Worm (Caenorhabditis elegans) whole organism, L3 larva: ENCODE data around the gene msp-32.
"Not testable (repeated sequence)": the region's sequence is repeated elsewhere in the genome, so short reads cannot be mapped to it uniquely, and the experiment has no call there.

Source experiments
- R02D3.7 ChIP-seq: fragments of 150-350 bp; optimal IDR thresholded peaks from 2 replicates; lab custom pipeline; 2014; ENCODE audit warnings: missing biosample characterization, missing genetic modification characterization
- ZK546.5 ChIP-seq: sonication (generic microtip); optimal IDR thresholded peaks from 2 replicates; lab custom pipeline; 2017; ENCODE audit warnings: missing biosample characterization, missing genetic modification characterization
- aly-2 ChIP-seq: fragments of 150-350 bp; optimal IDR thresholded peaks from 2 replicates; lab custom pipeline; 2014; ENCODE audit warnings: missing biosample characterization, missing genetic modification characterization
- ama-1 ChIP-seq: fragments of 150-350 bp; optimal IDR thresholded peaks from 2 replicates; lab custom pipeline; 2018
- ceh-16 ChIP-seq: sonication (generic microtip); optimal IDR thresholded peaks from 2 replicates; lab custom pipeline; 2017; ENCODE audit warnings: missing biosample characterization, missing genetic modification characterization
- ceh-28 ChIP-seq: fragments of 150-350 bp; optimal IDR thresholded peaks from 2 replicates; lab custom pipeline; 2014; ENCODE audit warnings: missing biosample characterization, missing genetic modification reagents, missing genetic modification characterization
- ceh-82 ChIP-seq: fragments of 150-350 bp; optimal IDR thresholded peaks from 2 replicates; lab custom pipeline; 2014; ENCODE audit warnings: missing biosample characterization, missing genetic modification characterization
- ceh-9 ChIP-seq: sonication (generic microtip); optimal IDR thresholded peaks from 2 replicates; lab custom pipeline; 2018; ENCODE audit warnings: missing biosample characterization, missing genetic modification characterization
- daf-12 ChIP-seq: fragments of 150-350 bp; optimal IDR thresholded peaks from 2 replicates; lab custom pipeline; 2014; ENCODE audit warnings: missing biosample characterization, missing genetic modification reagents, missing genetic modification characterization
- egl-27 ChIP-seq: sonication (generic microtip); optimal IDR thresholded peaks from 4 replicates; lab custom pipeline; 2017; ENCODE audit warnings: missing biosample characterization, missing genetic modification reagents, missing genetic modification characterization
- egl-5 ChIP-seq: fragments of 150-350 bp; optimal IDR thresholded peaks from 2 replicates; lab custom pipeline; 2017; ENCODE audit warnings: missing biosample characterization, missing genetic modification reagents, missing genetic modification characterization, inconsistent platforms
- elt-1 ChIP-seq: fragments of 150-350 bp; optimal IDR thresholded peaks from 2 replicates; lab custom pipeline; 2014; ENCODE audit warnings: missing biosample characterization, missing genetic modification characterization
- elt-2 ChIP-seq: sonication (generic microtip); optimal IDR thresholded peaks from 2 replicates; lab custom pipeline; 2016; ENCODE audit warnings: missing genetic modification reagents, mild to moderate bottlenecking, missing genetic modification characterization, missing compliant biosample characterization
- elt-3 ChIP-seq, 3 experiments: fragments of 150-350 bp in 1 of 3; sonication (generic microtip) in 2 of 3; optimal IDR thresholded peaks; 2 replicates in 2 of 3; 4 replicates in 1 of 3; lab custom pipeline; 2014 to 2017; ENCODE audit warnings: missing biosample characterization in 3 of 3, missing genetic modification characterization in 3 of 3
- eor-1 ChIP-seq, 2 experiments: fragments of 150-350 bp; optimal IDR thresholded peaks; 2 replicates each; lab custom pipeline; 2014 to 2018; ENCODE audit warnings: missing biosample characterization in 2 of 2, missing genetic modification characterization in 2 of 2
- fkh-10 ChIP-seq: sonication (generic microtip); optimal IDR thresholded peaks from 2 replicates; lab custom pipeline; 2017; ENCODE audit warnings: missing biosample characterization, missing genetic modification reagents, missing genetic modification characterization
- fkh-2 ChIP-seq: fragments of 150-350 bp; optimal IDR thresholded peaks from 2 replicates; lab custom pipeline; 2014; ENCODE audit warnings: missing biosample characterization, missing genetic modification reagents, missing genetic modification characterization
- hmg-11 ChIP-seq: sonication (generic microtip); optimal IDR thresholded peaks from 2 replicates; lab custom pipeline; 2016; ENCODE audit warnings: missing genetic modification characterization, missing compliant biosample characterization
- jun-1 ChIP-seq: fragments of 150-350 bp; optimal IDR thresholded peaks from 2 replicates; lab custom pipeline; 2014; ENCODE audit warnings: missing biosample characterization, missing genetic modification reagents, missing genetic modification characterization
- lin-15B ChIP-seq: fragments of 150-350 bp; optimal IDR thresholded peaks from 2 replicates; lab custom pipeline; 2014; ENCODE audit warnings: missing biosample characterization, missing genetic modification characterization
- lin-39 ChIP-seq: fragments of 150-350 bp; optimal IDR thresholded peaks from 2 replicates; lab custom pipeline; 2018; ENCODE audit warnings: missing biosample characterization, missing genetic modification reagents, missing genetic modification characterization
- mdl-1 ChIP-seq: fragments of 150-350 bp; optimal IDR thresholded peaks from 2 replicates; lab custom pipeline; 2014; ENCODE audit warnings: missing biosample characterization, missing genetic modification characterization
- mml-1 ChIP-seq: fragments of 150-350 bp; sonication (generic microtip); optimal IDR thresholded peaks from 3 replicates; lab custom pipeline; 2014; ENCODE audit warnings: missing biosample characterization, missing genetic modification characterization
- nfya-1 ChIP-seq: sonication (generic microtip); optimal IDR thresholded peaks from 2 replicates; lab custom pipeline; 2017; ENCODE audit warnings: missing genetic modification characterization, mild to moderate bottlenecking, missing compliant biosample characterization, antibody characterized with exemption, moderate library complexity; ENCODE audit not compliant: insufficient read depth
- nhr-11 ChIP-seq: fragments of 150-350 bp; optimal IDR thresholded peaks from 2 replicates; lab custom pipeline; 2014; ENCODE audit warnings: missing biosample characterization, missing genetic modification characterization
- nhr-12 ChIP-seq: fragments of 150-350 bp; optimal IDR thresholded peaks from 2 replicates; lab custom pipeline; 2014; ENCODE audit warnings: missing biosample characterization, missing genetic modification characterization
- nhr-23 ChIP-seq: fragments of 150-350 bp; optimal IDR thresholded peaks from 2 replicates; lab custom pipeline; 2014; ENCODE audit warnings: missing biosample characterization, missing genetic modification reagents, missing genetic modification characterization
- nhr-237 ChIP-seq: fragments of 150-350 bp; optimal IDR thresholded peaks from 2 replicates; lab custom pipeline; 2014; ENCODE audit warnings: missing biosample characterization, missing genetic modification characterization
- nhr-25 ChIP-seq: sonication (generic microtip); optimal IDR thresholded peaks from 2 replicates; lab custom pipeline; 2017; ENCODE audit warnings: missing biosample characterization, missing genetic modification characterization
- nhr-28 ChIP-seq: fragments of 150-350 bp; optimal IDR thresholded peaks from 2 replicates; lab custom pipeline; 2014; ENCODE audit warnings: missing biosample characterization, missing genetic modification characterization
- nhr-43 ChIP-seq: sonication (generic microtip); optimal IDR thresholded peaks from 2 replicates; lab custom pipeline; 2016; ENCODE audit warnings: mild to moderate bottlenecking, missing genetic modification characterization, missing compliant biosample characterization; ENCODE audit not compliant: poor library complexity, severe bottlenecking
- nhr-67 ChIP-seq: fragments of 150-350 bp; optimal IDR thresholded peaks from 2 replicates; lab custom pipeline; 2014; ENCODE audit warnings: missing biosample characterization, missing genetic modification characterization
- nhr-76 ChIP-seq: fragments of 150-350 bp; sonication (generic microtip); optimal IDR thresholded peaks from 5 replicates; lab custom pipeline; 2014; ENCODE audit warnings: missing biosample characterization, missing genetic modification characterization
- nhr-77 ChIP-seq: fragments of 150-350 bp; optimal IDR thresholded peaks from 2 replicates; lab custom pipeline; 2014; ENCODE audit warnings: missing biosample characterization, missing genetic modification characterization
- pha-4 ChIP-seq: fragments of 150-350 bp; optimal IDR thresholded peaks from 2 replicates; lab custom pipeline; 2014; ENCODE audit warnings: missing biosample characterization, missing genetic modification reagents, missing genetic modification characterization
- pqm-1 ChIP-seq: fragments of 150-350 bp; optimal IDR thresholded peaks from 2 replicates; lab custom pipeline; 2017; ENCODE audit warnings: missing biosample characterization, missing genetic modification characterization, inconsistent platforms
- sea-2 ChIP-seq: fragments of 150-350 bp; sonication (generic microtip); optimal IDR thresholded peaks from 4 replicates; lab custom pipeline; 2014; ENCODE audit warnings: missing biosample characterization, missing genetic modification reagents, missing genetic modification characterization
- skn-1 ChIP-seq: fragments of 150-350 bp; optimal IDR thresholded peaks from 2 replicates; lab custom pipeline; 2014; ENCODE audit warnings: missing biosample characterization, missing genetic modification characterization
- snpc-4 ChIP-seq: fragments of 150-350 bp; optimal IDR thresholded peaks from 2 replicates; lab custom pipeline; 2014; ENCODE audit warnings: missing biosample characterization, missing genetic modification characterization
- tbx-2 ChIP-seq: sonication (generic microtip); optimal IDR thresholded peaks from 2 replicates; lab custom pipeline; 2016; ENCODE audit warnings: mild to moderate bottlenecking, missing genetic modification characterization, missing compliant biosample characterization
- unc-39 ChIP-seq: sonication (generic microtip); optimal IDR thresholded peaks from 4 replicates; lab custom pipeline; 2017; ENCODE audit warnings: missing biosample characterization, missing genetic modification characterization
- unc-62 ChIP-seq: fragments of 150-350 bp; sonication (generic microtip); optimal IDR thresholded peaks from 4 replicates; lab custom pipeline; 2014; ENCODE audit warnings: missing biosample characterization, missing genetic modification reagents, missing genetic modification characterization
- zag-1 ChIP-seq: fragments of 150-350 bp; optimal IDR thresholded peaks from 2 replicates; lab custom pipeline; 2014; ENCODE audit warnings: missing biosample characterization, missing genetic modification characterization
- ztf-11 ChIP-seq: fragments of 150-350 bp; optimal IDR thresholded peaks from 2 replicates; lab custom pipeline; 2014; ENCODE audit warnings: missing biosample characterization, missing genetic modification characterization
- ztf-4 ChIP-seq: fragments of 150-350 bp; optimal IDR thresholded peaks from 2 replicates; lab custom pipeline; 2014; ENCODE audit warnings: missing biosample characterization, missing genetic modification characterization

Gene msp-32

DNA sequence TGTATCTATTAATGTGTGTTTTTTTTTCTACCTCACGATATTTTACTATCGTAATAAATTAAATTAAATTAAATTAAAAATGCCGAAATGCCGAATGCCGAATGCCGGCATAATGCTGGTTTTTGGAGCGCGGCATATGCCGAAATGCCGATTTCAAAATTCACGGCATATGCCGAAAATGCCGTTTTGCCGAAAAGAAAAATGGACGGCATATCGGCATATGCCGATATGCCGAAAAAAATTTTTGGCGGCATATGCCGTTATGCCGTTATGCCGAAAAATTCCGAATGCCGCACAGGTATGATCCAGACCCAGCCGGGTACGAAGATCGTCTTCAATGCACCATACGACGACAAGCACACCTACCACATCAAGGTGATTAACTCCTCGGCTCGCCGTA lies at the start of gene msp-32:
Gene msp-32 (plus strand): TSS at position 301 of the 400 bp plus-strand sequence.
- TF ChIP-seq tbx-2, ceh-16, unc-39 (tag; lab: Kevin White, UChicago): not testable (repeated sequence)

DNA sequence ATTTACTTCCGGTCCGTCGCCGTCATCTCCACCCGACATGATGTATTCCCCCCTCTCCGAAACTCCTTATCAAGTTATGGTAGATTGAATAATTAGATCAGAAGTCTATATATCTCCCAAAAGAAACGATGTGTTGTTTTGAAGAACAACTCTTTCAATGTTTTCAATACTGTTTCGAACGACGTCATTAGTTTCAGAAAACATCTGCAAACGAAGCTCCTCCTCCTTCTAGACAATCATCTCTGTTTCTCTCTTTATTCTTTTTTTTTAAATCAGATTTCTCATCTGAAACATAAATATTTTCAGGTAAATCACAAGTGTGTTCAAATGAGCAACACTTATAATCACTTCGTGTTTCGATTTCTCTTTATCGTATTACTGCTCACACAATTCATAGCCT lies 48.7 kb upstream of the msp-32 start, which contains the start of gene T23B7.3:
Gene T23B7.3 (plus strand): TSS at position 301 of the 400 bp plus-strand sequence.
- TF ChIP-seq skn-1 (tag; lab: Kevin White, UChicago) (no peak), ztf-4 (no peak), nhr-43 (tag; lab: Kevin White, UChicago) (no peak), ceh-16 (tag; lab: Kevin White, UChicago) (no peak), eor-1 (tag; optimal IDR thresholded peaks at IDR 0.05; lab: Kevin White, UChicago) (no peak), ceh-82 (tag; lab: Kevin White, UChicago) (no peak), nhr-11 (no peak), sea-2 (no peak), nhr-25 (tag; lab: Kevin White, UChicago) (no peak), elt-1 (tag; lab: Kevin White, UChicago) (no peak), nhr-237 (tag; lab: Kevin White, UChicago) (no peak), elt-2 (tag; lab: Kevin White, UChicago) (no peak), unc-39 (tag; lab: Kevin White, UChicago) (no peak), pqm-1 (no peak), unc-62 (GFP tag; lab: Kevin White, UChicago) (no peak), jun-1 (tag; lab: Kevin White, UChicago) (no peak), hmg-11 (tag; lab: Kevin White, UChicago) (no peak), fkh-2 (tag; lab: Kevin White, UChicago) (no peak)

ce11 chrII:4851594-4852106 lies 47.0 kb upstream of the msp-32 start, which contains the start of gene dnj-9:
Gene dnj-9, plus strand, starts transcription at chrII:4852056.
- TF ChIP-seq tbx-2 (tag; lab: Kevin White, UChicago) (peak; percentile 94), elt-2 (tag; lab: Kevin White, UChicago) (peak; percentile 91), hmg-11 (tag; lab: Kevin White, UChicago) (peak; percentile 75), nhr-28 (tag; lab: Kevin White, UChicago) (no peak), ceh-16 (tag; lab: Kevin White, UChicago) (no peak), nfya-1 (tag; lab: Kevin White, UChicago) (peak; percentile 93), ceh-9 (tag; lab: Kevin White, UChicago) (no peak), unc-39 (tag; lab: Kevin White, UChicago) (no peak), ztf-11 (tag; lab: Kevin White, UChicago) (no peak), lin-39 (tag; lab: Kevin White, UChicago) (peak; percentile 49), fkh-10 (GFP tag; lab: Kevin White, UChicago) (peak; percentile 77), nhr-23 (tag; lab: Kevin White, UChicago) (peak; percentile 99), daf-12 (tag; lab: Kevin White, UChicago) (peak; percentile 17), nhr-43 (tag; lab: Kevin White, UChicago) (peak; percentile 95), eor-1 (tag; optimal IDR thresholded peaks at IDR 0.05; lab: Kevin White, UChicago) (peak in 1 of 2 experiments; percentile 1), zag-1 (tag; lab: Kevin White, UChicago) (peak; percentile 40), elt-1 (tag; lab: Kevin White, UChicago) (peak; percentile 74), egl-27 (tag; lab: Kevin White, UChicago) (peak; percentile 0), ztf-4 (peak; percentile 63), nhr-76 (tag; lab: Kevin White, UChicago) (no peak), aly-2 (tag; lab: Kevin White, UChicago) (no peak), ama-1 (lab: Kevin White, UChicago) (peak; percentile 75), elt-3 (tag; optimal IDR thresholded peaks at IDR 0.05; lab: Kevin White, UChicago) (no peak), unc-62 (GFP tag; lab: Kevin White, UChicago) (peak; percentile 40), skn-1 (tag; lab: Kevin White, UChicago) (peak; percentile 88), sea-2 (no peak), ceh-28 (peak; percentile 84), snpc-4 (tag; lab: Kevin White, UChicago) (peak; percentile 92), nhr-11 (peak; percentile 58), nhr-12 (tag; lab: Kevin White, UChicago) (no peak), ceh-82 (tag; lab: Kevin White, UChicago) (peak; percentile 31), lin-15B (tag; lab: Kevin White, UChicago) (peak; percentile 91), egl-5 (tag; lab: Kevin White, UChicago) (peak; percentile 84), mml-1 (tag; lab: Kevin White, UChicago) (no peak), nhr-237 (tag; lab: Kevin White, UChicago) (no peak), fkh-2 (tag; lab: Kevin White, UChicago) (no peak), nhr-67 (no peak), mdl-1 (tag; lab: Kevin White, UChicago) (no peak), pqm-1 (peak; percentile 39), R02D3.7 (tag; lab: Kevin White, UChicago) (peak; percentile 86), pha-4 (tag; lab: Kevin White, UChicago) (peak; percentile 97), nhr-77 (tag; lab: Kevin White, UChicago) (peak; percentile 29), jun-1 (tag; lab: Kevin White, UChicago) (peak; percentile 94), ZK546.5 (tag; lab: Kevin White, UChicago) (peak; percentile 48), nhr-25 (tag; lab: Kevin White, UChicago) (peak; percentile 93)
